Worm (Caenorhabditis elegans) whole organism, L2 larva: ENCODE measurements around the gene asp-2.

Source experiments
- C34F6.9 ChIP-seq: fragments of 150-350 bp; optimal IDR thresholded peaks from 2 replicates; lab custom pipeline; 2014; ENCODE audit warnings: missing biosample characterization, missing genetic modification characterization
- F13H6.1 ChIP-seq: sonication (generic microtip); optimal IDR thresholded peaks from 2 replicates; lab custom pipeline; 2016; ENCODE audit warnings: missing genetic modification characterization, missing compliant biosample characterization
- R02D3.7 ChIP-seq: fragments of 150-350 bp; optimal IDR thresholded peaks from 2 replicates; lab custom pipeline; 2014; ENCODE audit warnings: missing biosample characterization, missing genetic modification characterization
- Y55F3AM.14 ChIP-seq: fragments of 200-800 bp; sonication (Bioruptor generic); optimal IDR thresholded peaks from 2 replicates; lab custom pipeline; 2018; ENCODE audit warnings: mild to moderate bottlenecking, missing genetic modification characterization, missing compliant biosample characterization
- ZK546.5 ChIP-seq: sonication (generic microtip); optimal IDR thresholded peaks from 2 replicates; lab custom pipeline; 2017; ENCODE audit warnings: missing biosample characterization, missing genetic modification characterization
- alr-1 ChIP-seq: fragments of 150-350 bp; optimal IDR thresholded peaks from 2 replicates; lab custom pipeline; 2014; ENCODE audit warnings: missing biosample characterization, missing genetic modification characterization
- aly-2 ChIP-seq: fragments of 150-350 bp; optimal IDR thresholded peaks from 2 replicates; lab custom pipeline; 2014; ENCODE audit warnings: missing biosample characterization, missing genetic modification characterization
- ama-1 ChIP-seq: fragments of 150-350 bp; optimal IDR thresholded peaks from 2 replicates; lab custom pipeline; 2018; ENCODE audit warnings: inconsistent platforms
- blmp-1 ChIP-seq: sonication (generic microtip); optimal IDR thresholded peaks from 2 replicates; lab custom pipeline; 2017; ENCODE audit warnings: missing genetic modification characterization, mild to moderate bottlenecking, missing compliant biosample characterization, antibody characterized with exemption, moderate library complexity; ENCODE audit not compliant: insufficient read depth
- ceh-82 ChIP-seq: fragments of 150-350 bp; optimal IDR thresholded peaks from 2 replicates; lab custom pipeline; 2014; ENCODE audit warnings: missing biosample characterization, missing genetic modification characterization
- crh-2 ChIP-seq: sonication (generic microtip); optimal IDR thresholded peaks from 2 replicates; lab custom pipeline; 2017; ENCODE audit warnings: missing biosample characterization, missing genetic modification characterization
- dmd-4 ChIP-seq: sonication (generic microtip); optimal IDR thresholded peaks from 2 replicates; lab custom pipeline; 2017; ENCODE audit warnings: missing biosample characterization, missing genetic modification characterization
- egl-27 ChIP-seq: sonication (generic microtip); optimal IDR thresholded peaks from 3 replicates; lab custom pipeline; 2017; ENCODE audit warnings: missing biosample characterization, missing genetic modification reagents, missing genetic modification characterization
- elt-1 ChIP-seq: fragments of 150-350 bp; optimal IDR thresholded peaks from 2 replicates; lab custom pipeline; 2014; ENCODE audit warnings: missing biosample characterization, missing genetic modification characterization
- elt-3 ChIP-seq: sonication (generic microtip); optimal IDR thresholded peaks from 2 replicates; lab custom pipeline; 2017; ENCODE audit warnings: missing biosample characterization, missing genetic modification characterization
- fos-1 ChIP-seq: fragments of 150-350 bp; optimal IDR thresholded peaks from 2 replicates; lab custom pipeline; 2014; ENCODE audit warnings: missing biosample characterization, missing genetic modification characterization
- gmeb-1 ChIP-seq: fragments of 150-350 bp; optimal IDR thresholded peaks from 2 replicates; lab custom pipeline; 2014; ENCODE audit warnings: missing biosample characterization, missing genetic modification characterization
- lin-11 ChIP-seq: fragments of 150-350 bp; sonication (generic microtip); optimal IDR thresholded peaks from 2 replicates; lab custom pipeline; 2014; ENCODE audit warnings: missing biosample characterization, missing genetic modification characterization, inconsistent platforms, mixed read lengths
- lin-13 ChIP-seq: fragments of 150-350 bp; optimal IDR thresholded peaks from 2 replicates; lab custom pipeline; 2014; ENCODE audit warnings: missing biosample characterization, missing genetic modification reagents, missing genetic modification characterization
- lsy-2 ChIP-seq, 2 experiments: fragments of 150-350 bp in 1 of 2; sonication (generic microtip) in 1 of 2; optimal IDR thresholded peaks; 2 replicates each; lab custom pipeline; 2014 to 2017; ENCODE audit warnings: missing biosample characterization in 2 of 2, missing genetic modification characterization in 2 of 2
- mab-5 ChIP-seq: fragments of 150-350 bp; optimal IDR thresholded peaks from 2 replicates; lab custom pipeline; 2014; ENCODE audit warnings: missing biosample characterization, missing genetic modification characterization
- mbf-1 ChIP-seq: sonication (generic microtip); optimal IDR thresholded peaks from 2 replicates; lab custom pipeline; 2017; ENCODE audit warnings: missing biosample characterization, missing genetic modification characterization
- mdl-1 ChIP-seq, 2 experiments: fragments of 150-350 bp in 1 of 2; sonication (generic microtip) in 1 of 2; optimal IDR thresholded peaks; 2 replicates each; lab custom pipeline; 2017; ENCODE audit warnings: missing biosample characterization in 2 of 2, missing genetic modification characterization in 2 of 2
- nhr-11 ChIP-seq: fragments of 150-350 bp; optimal IDR thresholded peaks from 2 replicates; lab custom pipeline; 2014; ENCODE audit warnings: missing biosample characterization, missing genetic modification characterization
- nhr-12 ChIP-seq: fragments of 150-350 bp; optimal IDR thresholded peaks from 2 replicates; lab custom pipeline; 2014; ENCODE audit warnings: missing biosample characterization, missing genetic modification characterization
- nhr-129 ChIP-seq: fragments of 150-350 bp; optimal IDR thresholded peaks from 2 replicates; lab custom pipeline; 2014; ENCODE audit warnings: missing biosample characterization, missing genetic modification characterization
- nhr-21 ChIP-seq: fragments of 150-350 bp; optimal IDR thresholded peaks from 2 replicates; lab custom pipeline; 2014; ENCODE audit warnings: missing biosample characterization, missing genetic modification characterization
- nhr-23 ChIP-seq: fragments of 150-350 bp; optimal IDR thresholded peaks from 2 replicates; lab custom pipeline; 2014; ENCODE audit warnings: missing biosample characterization, missing genetic modification reagents, missing genetic modification characterization
- nhr-25 ChIP-seq: fragments of 150-350 bp; sonication (generic microtip); optimal IDR thresholded peaks from 3 replicates; lab custom pipeline; 2014; ENCODE audit warnings: missing biosample characterization, missing genetic modification characterization
- nhr-77 ChIP-seq: fragments of 150-350 bp; optimal IDR thresholded peaks from 2 replicates; lab custom pipeline; 2014; ENCODE audit warnings: missing biosample characterization, missing genetic modification characterization
- peb-1 ChIP-seq: fragments of 150-350 bp; optimal IDR thresholded peaks from 2 replicates; lab custom pipeline; 2014; ENCODE audit warnings: missing biosample characterization, missing genetic modification characterization
- sem-4 ChIP-seq: fragments of 150-350 bp; optimal IDR thresholded peaks from 2 replicates; lab custom pipeline; 2014; ENCODE audit warnings: missing biosample characterization, missing genetic modification reagents, missing genetic modification characterization
- skn-1 ChIP-seq: sonication (generic microtip); optimal IDR thresholded peaks from 2 replicates; lab custom pipeline; 2017; ENCODE audit warnings: missing biosample characterization, missing genetic modification characterization
- sma-3 ChIP-seq: sonication (generic microtip); optimal IDR thresholded peaks from 2 replicates; lab custom pipeline; 2016; ENCODE audit warnings: missing genetic modification reagents, missing genetic modification characterization, missing compliant biosample characterization
- sma-9 ChIP-seq, 2 experiments: fragments of 150-350 bp in 1 of 2; sonication (generic microtip) in 1 of 2; optimal IDR thresholded peaks; 2 replicates each; lab custom pipeline; 2014 to 2016; ENCODE audit warnings: missing genetic modification characterization in 2 of 2, mild to moderate bottlenecking in 1 of 2, missing biosample characterization in 1 of 2, missing compliant biosample characterization in 1 of 2, missing genetic modification reagents in 1 of 2, moderate library complexity in 1 of 2
- snpc-4 ChIP-seq: fragments of 150-350 bp; optimal IDR thresholded peaks from 2 replicates; lab custom pipeline; 2014; ENCODE audit warnings: missing biosample characterization, missing genetic modification characterization
- unc-39 ChIP-seq: fragments of 150-350 bp; optimal IDR thresholded peaks from 2 replicates; lab custom pipeline; 2014; ENCODE audit warnings: missing biosample characterization, missing genetic modification characterization
- unc-55 ChIP-seq: fragments of 150-350 bp; sonication (generic microtip); optimal IDR thresholded peaks from 3 replicates; lab custom pipeline; 2014; ENCODE audit warnings: missing biosample characterization, missing genetic modification reagents, missing genetic modification characterization
- unc-62 ChIP-seq: fragments of 150-350 bp; optimal IDR thresholded peaks from 2 replicates; lab custom pipeline; 2014; ENCODE audit warnings: missing biosample characterization, missing genetic modification reagents, missing genetic modification characterization
- ztf-1 ChIP-seq: fragments of 200-800 bp; sonication (Bioruptor generic); conservative IDR thresholded peaks from 2 replicates; pipeline ENCODE4 v1.3.6; 2022; ENCODE audit warnings: missing genetic modification characterization, missing compliant biosample characterization
- ztf-11 ChIP-seq: sonication (generic microtip); optimal IDR thresholded peaks from 2 replicates; lab custom pipeline; 2017; ENCODE audit warnings: missing biosample characterization, missing genetic modification characterization

Gene asp-2

ce11 chrV:9220444-9220843 lies 17.6 kb downstream of the asp-2 start:
- TF ChIP-seq alr-1 (tag; lab: Kevin White, UChicago) (no peak), ceh-82 (no peak), sem-4 (no peak), nhr-21 (tag; lab: Kevin White, UChicago) (no peak), nhr-12 (tag; lab: Kevin White, UChicago) (no peak), R02D3.7 (tag; lab: Kevin White, UChicago) (no peak), lin-11 (tag; lab: Kevin White, UChicago) (peak; percentile 22), Y55F3AM.14 (no peak), ZK546.5 (no peak), nhr-129 (tag; lab: Kevin White, UChicago) (peak; percentile 49), ama-1 (lab: Kevin White, UChicago) (no peak), C34F6.9 (peak; percentile 59), F13H6.1 (peak; percentile 23), mdl-1 (tag; optimal IDR thresholded peaks at IDR 0.05; lab: Kevin White, UChicago) (no peak), gmeb-1 (tag; lab: Kevin White, UChicago) (peak; percentile 85), ztf-1 (no peak), nhr-25 (no peak), unc-55 (peak; percentile 79), sma-9 (GFP tag; optimal IDR thresholded peaks at IDR 0.05; lab: Kevin White, UChicago) (peak; percentile 58), sma-9 (tag; optimal IDR thresholded peaks at IDR 0.05; lab: Kevin White, UChicago) (no peak), elt-3 (tag; lab: Kevin White, UChicago) (no peak), skn-1 (tag; lab: Kevin White, UChicago) (no peak), crh-2 (tag; lab: Kevin White, UChicago) (peak; percentile 57), mbf-1 (tag; lab: Kevin White, UChicago) (no peak), peb-1 (no peak), lsy-2 (tag; optimal IDR thresholded peaks at IDR 0.05; lab: Kevin White, UChicago) (peak in 1 of 2 experiments; percentile 63), lin-13 (peak; percentile 50), fos-1 (tag; lab: Kevin White, UChicago) (peak; percentile 34)

- no peak for TF ChIP-seq ztf-11
- no peak for TF ChIP-seq unc-55
- no peak for TF ChIP-seq skn-1 (tag; lab: Kevin White, UChicago)
- no peak for TF ChIP-seq C34F6.9
- TF ChIP-seq egl-27: no peak
- no peak for TF ChIP-seq nhr-23
- no peak for TF ChIP-seq nhr-12 (tag; lab: Kevin White, UChicago)
- no peak for TF ChIP-seq ZK546.5
- no peak for TF ChIP-seq peb-1
- TF ChIP-seq elt-1: no peak
These were observed 18.7 kb downstream of the asp-2 start, which contains the start of gene grd-6 for ce11 chrV:9221566-9221965. grd-6 (plus strand) TSS chrV:9221866.

ce11 chrV:9222819-9223218 lies 19.9 kb downstream of the asp-2 start:
- TF ChIP-seq nhr-23: no peak
- TF ChIP-seq elt-3 (tag; lab: Kevin White, UChicago): no peak
- no peak for TF ChIP-seq elt-1
- no peak for TF ChIP-seq ceh-82
- no peak for TF ChIP-seq sma-3 (GFP tag; lab: Kevin White, UChicago)
- TF ChIP-seq F13H6.1: no peak
- no peak for TF ChIP-seq dmd-4 (tag; lab: Kevin White, UChicago)
- TF ChIP-seq ztf-1: no peak
- TF ChIP-seq aly-2 (tag; lab: Kevin White, UChicago): no peak
- no peak for TF ChIP-seq sma-9 (GFP tag; optimal IDR thresholded peaks at IDR 0.05; lab: Kevin White, UChicago)
- no peak for TF ChIP-seq sma-9 (tag; optimal IDR thresholded peaks at IDR 0.05; lab: Kevin White, UChicago)
- no peak for TF ChIP-seq nhr-77 (tag; lab: Kevin White, UChicago)
- no peak for TF ChIP-seq ztf-11
- TF ChIP-seq snpc-4 (tag; lab: Kevin White, UChicago): no peak
- no peak for TF ChIP-seq nhr-12 (tag; lab: Kevin White, UChicago)
- no peak for TF ChIP-seq lin-13
- TF ChIP-seq alr-1 (tag; lab: Kevin White, UChicago): no peak
- no peak for TF ChIP-seq mab-5 (tag; lab: Kevin White, UChicago)
- no peak for TF ChIP-seq blmp-1 (tag; lab: Kevin White, UChicago)
- no peak for TF ChIP-seq nhr-129 (tag; lab: Kevin White, UChicago)
- no peak for TF ChIP-seq unc-55

ce11 chrV:9224377-9224776 lies 21.5 kb downstream of the asp-2 start:
- TF ChIP-seq unc-39 (tag; lab: Kevin White, UChicago) (no peak), mab-5 (tag; lab: Kevin White, UChicago) (no peak), unc-55 (no peak), nhr-25 (no peak), blmp-1 (tag; lab: Kevin White, UChicago) (no peak), nhr-11 (tag; lab: Kevin White, UChicago) (no peak), Y55F3AM.14 (no peak), mbf-1 (tag; lab: Kevin White, UChicago) (no peak), dmd-4 (tag; lab: Kevin White, UChicago) (no peak), ama-1 (lab: Kevin White, UChicago) (no peak), skn-1 (tag; lab: Kevin White, UChicago) (no peak), elt-1 (no peak), F13H6.1 (no peak), C34F6.9 (no peak), nhr-77 (tag; lab: Kevin White, UChicago) (no peak), crh-2 (tag; lab: Kevin White, UChicago) (no peak), ZK546.5 (no peak), unc-62 (GFP tag; lab: Kevin White, UChicago) (no peak), R02D3.7 (tag; lab: Kevin White, UChicago) (no peak)
- TF ChIP-seq, all 48 proteins: peak for 0
